Fruit fly (Drosophila melanogaster) whole organism, embryonic: Measurements from ENCODE around the gene Ptx1.

Experiments used
- Abd-B ChIP-seq: fragments of 200-800 bp; sonication (Bioruptor generic); optimal IDR thresholded peaks from 2 replicates; lab custom pipeline; 2018; ENCODE audit warnings: missing biosample characterization, mild to moderate bottlenecking, missing genetic modification characterization, moderate library complexity
- Adf1 ChIP-seq: fragments of 200-800 bp; sonication (Bioruptor generic); IDR thresholded peaks from 2 replicates; pipeline ENCODE4 v1.3.6; 2022; ENCODE audit warnings: missing biosample characterization, missing genetic modification characterization
- Atf-2 ChIP-seq: fragments of 200-800 bp; sonication (Bioruptor generic); optimal IDR thresholded peaks from 2 replicates; lab custom pipeline; 2016; ENCODE audit warnings: missing biosample characterization, missing genetic modification characterization
- Bgb ChIP-seq: fragments of 200-800 bp; sonication (Bioruptor generic); IDR thresholded peaks from 2 replicates; pipeline ENCODE4 v1.3.6; 2022; ENCODE audit warnings: missing biosample characterization, missing genetic modification characterization; ENCODE audit not compliant: partially characterized antibody
- CG10267 ChIP-seq: fragments of 200-800 bp; sonication (Bioruptor generic); optimal IDR thresholded peaks from 2 replicates; lab custom pipeline; 2018; ENCODE audit warnings: missing biosample characterization, mild to moderate bottlenecking, missing genetic modification characterization, moderate library complexity
- CG10274 ChIP-seq: fragments of 200-800 bp; sonication (Bioruptor generic); optimal IDR thresholded peaks from 3 replicates; lab custom pipeline; 2017; ENCODE audit warnings: missing biosample characterization, mild to moderate bottlenecking, missing genetic modification characterization
- CG10321 ChIP-seq: fragments of 200-800 bp; sonication (Bioruptor generic); IDR thresholded peaks from 2 replicates; pipeline ENCODE4 v1.3.6; 2022; ENCODE audit warnings: missing biosample characterization, missing genetic modification characterization
- CG11456 ChIP-seq: fragments of 200-800 bp; sonication (Bioruptor generic); IDR thresholded peaks from 3 replicates; pipeline ENCODE4 v1.3.6; 2022; ENCODE audit warnings: missing biosample characterization, missing genetic modification characterization
- CG12942 ChIP-seq: fragments of 200-800 bp; sonication (Bioruptor generic); optimal IDR thresholded peaks from 3 replicates; lab custom pipeline; 2016; ENCODE audit warnings: missing biosample characterization, missing genetic modification characterization
- CG15011 ChIP-seq: fragments of 200-800 bp; sonication (Bioruptor generic); optimal IDR thresholded peaks from 3 replicates; lab custom pipeline; 2018; ENCODE audit warnings: missing biosample characterization, mild to moderate bottlenecking, missing genetic modification characterization
- CG16779 ChIP-seq: fragments of 200-800 bp; sonication (Bioruptor generic); IDR thresholded peaks from 2 replicates; pipeline ENCODE4 v1.3.6; 2022; ENCODE audit warnings: missing biosample characterization, missing genetic modification characterization
- CG17385 ChIP-seq: fragments of 200-800 bp; sonication (Bioruptor generic); optimal IDR thresholded peaks from 3 replicates; lab custom pipeline; 2018; ENCODE audit warnings: missing biosample characterization, mild to moderate bottlenecking, missing genetic modification characterization
- CG17802 ChIP-seq: fragments of 200-800 bp; sonication (Bioruptor generic); optimal IDR thresholded peaks from 2 replicates; lab custom pipeline; 2018; ENCODE audit warnings: missing biosample characterization, mild to moderate bottlenecking, missing genetic modification characterization, moderate library complexity
- CG17912 ChIP-seq: fragments of 200-800 bp; sonication (Bioruptor generic); optimal IDR thresholded peaks from 2 replicates; lab custom pipeline; 2018; ENCODE audit warnings: missing biosample characterization, mild to moderate bottlenecking, missing genetic modification characterization
- CG3065 ChIP-seq: fragments of 200-800 bp; sonication (Bioruptor generic); optimal IDR thresholded peaks from 2 replicates; lab custom pipeline; 2016; ENCODE audit warnings: missing biosample characterization, missing genetic modification characterization
- CG31441 ChIP-seq: fragments of 200-800 bp; sonication (Bioruptor generic); IDR thresholded peaks from 2 replicates; pipeline ENCODE4 v1.3.6; 2022; ENCODE audit warnings: missing biosample characterization, missing genetic modification characterization
- CG32767 ChIP-seq: fragments of 200-800 bp; sonication (Bioruptor generic); IDR thresholded peaks from 2 replicates; pipeline ENCODE4 v1.3.6; 2022; ENCODE audit warnings: missing biosample characterization, missing genetic modification characterization
- CG3407 ChIP-seq: fragments of 200-800 bp; sonication (Bioruptor generic); optimal IDR thresholded peaks from 2 replicates; lab custom pipeline; 2018; ENCODE audit warnings: missing biosample characterization, mild to moderate bottlenecking, missing genetic modification characterization
- CG34224 ChIP-seq: fragments of 200-800 bp; sonication (Bioruptor generic); IDR thresholded peaks from 3 replicates; pipeline ENCODE4 v1.3.6; 2022; ENCODE audit warnings: missing biosample characterization, missing genetic modification characterization; ENCODE audit not compliant: partially characterized antibody
- CG34422 ChIP-seq: fragments of 200-800 bp; sonication (Bioruptor generic); IDR thresholded peaks from 3 replicates; pipeline ENCODE4 v1.3.6; 2022; ENCODE audit warnings: missing biosample characterization, missing genetic modification characterization
- CG4617 ChIP-seq: fragments of 200-800 bp; sonication (Bioruptor generic); optimal IDR thresholded peaks from 3 replicates; lab custom pipeline; 2016; ENCODE audit warnings: missing biosample characterization, missing genetic modification characterization, borderline replicate concordance
- CG6683 ChIP-seq: fragments of 200-800 bp; sonication (Bioruptor generic); optimal IDR thresholded peaks from 2 replicates; lab custom pipeline; 2017; ENCODE audit warnings: missing biosample characterization, mild to moderate bottlenecking, missing genetic modification characterization, missing genetic modification reagents
- CG9797 ChIP-seq: fragments of 200-800 bp; sonication (Bioruptor generic); optimal IDR thresholded peaks from 3 replicates; lab custom pipeline; 2018; ENCODE audit warnings: missing biosample characterization, mild to moderate bottlenecking, missing genetic modification characterization
- Dfd ChIP-seq, 2 experiments: fragments of >200 bp; optimal IDR thresholded peaks; 2 replicates each; lab custom pipeline; 2017; ENCODE audit warnings: missing biosample characterization in 2 of 2, missing genetic modification characterization in 2 of 2
- Ets97D ChIP-seq: fragments of 200-800 bp; sonication (Bioruptor generic); optimal IDR thresholded peaks from 3 replicates; lab custom pipeline; 2016; ENCODE audit warnings: missing biosample characterization, missing genetic modification characterization
- Fer1 ChIP-seq: fragments of 200-800 bp; sonication (Bioruptor generic); optimal IDR thresholded peaks from 2 replicates; lab custom pipeline; 2017; ENCODE audit warnings: missing biosample characterization, mild to moderate bottlenecking, missing genetic modification characterization
- Hand ChIP-seq: fragments of 200-800 bp; sonication (Bioruptor generic); optimal IDR thresholded peaks from 2 replicates; lab custom pipeline; 2017; ENCODE audit warnings: mild to moderate bottlenecking, missing biosample characterization, missing genetic modification reagents, missing genetic modification characterization
- MBD-R2 ChIP-seq: fragments of 200-800 bp; sonication (Bioruptor generic); IDR thresholded peaks from 2 replicates; pipeline ENCODE4 v1.3.6; 2022; ENCODE audit warnings: missing biosample characterization, missing genetic modification characterization
- NC2α ChIP-seq: fragments of 200-800 bp; sonication (Bioruptor generic); optimal IDR thresholded peaks from 2 replicates; lab custom pipeline; 2016; ENCODE audit warnings: missing biosample characterization, missing genetic modification characterization
- Taf1 ChIP-seq: fragments of 200-800 bp; sonication (Bioruptor generic); IDR thresholded peaks from 2 replicates; pipeline ENCODE4 v1.3.6; 2022; ENCODE audit warnings: missing biosample characterization, missing genetic modification characterization
- bbx ChIP-seq: fragments of 200-800 bp; sonication (Bioruptor generic); IDR thresholded peaks from 2 replicates; pipeline ENCODE4 v1.3.6; 2022; ENCODE audit warnings: missing biosample characterization, missing genetic modification characterization; ENCODE audit not compliant: partially characterized antibody
- br ChIP-seq: fragments of >200 bp; optimal IDR thresholded peaks from 2 replicates; lab custom pipeline; 2017
- btn ChIP-seq: fragments of 200-800 bp; sonication (Bioruptor generic); optimal IDR thresholded peaks from 2 replicates; lab custom pipeline; 2016; ENCODE audit warnings: missing biosample characterization, missing genetic modification characterization
- caup ChIP-seq: fragments of 200-800 bp; sonication (Bioruptor generic); optimal IDR thresholded peaks from 3 replicates; lab custom pipeline; 2017; ENCODE audit warnings: missing biosample characterization, mild to moderate bottlenecking, missing genetic modification characterization, moderate library complexity; ENCODE audit not compliant: severe bottlenecking
- dan ChIP-seq: fragments of 200-800 bp; sonication (Bioruptor generic); IDR thresholded peaks from 2 replicates; pipeline ENCODE4 v1.3.6; 2022; ENCODE audit warnings: missing biosample characterization, missing genetic modification characterization
- dimm ChIP-seq: fragments of 200-800 bp; sonication (Bioruptor generic); IDR thresholded peaks from 2 replicates; pipeline ENCODE4 v1.3.6; 2022; ENCODE audit warnings: missing biosample characterization, missing genetic modification characterization
- dmrt99B ChIP-seq: fragments of 200-800 bp; sonication (Bioruptor generic); optimal IDR thresholded peaks from 2 replicates; lab custom pipeline; 2018; ENCODE audit warnings: missing biosample characterization, mild to moderate bottlenecking, missing genetic modification characterization, moderate library complexity
- gro ChIP-seq: fragments of 200-800 bp; sonication (Bioruptor generic); optimal IDR thresholded peaks from 2 replicates; lab custom pipeline; 2016; ENCODE audit warnings: missing biosample characterization, missing genetic modification characterization
- gsb ChIP-seq: fragments of 200-800 bp; sonication (Bioruptor generic); IDR thresholded peaks from 2 replicates; pipeline ENCODE4 v1.3.6; 2022; ENCODE audit warnings: missing biosample characterization, missing genetic modification characterization
- inv ChIP-seq: fragments of 200-800 bp; sonication (Bioruptor generic); IDR thresholded peaks from 2 replicates; pipeline ENCODE4 v1.3.6; 2022; ENCODE audit warnings: missing biosample characterization, missing genetic modification characterization; ENCODE audit not compliant: partially characterized antibody
- lmd ChIP-seq: fragments of 200-800 bp; sonication (Bioruptor generic); IDR thresholded peaks from 2 replicates; pipeline ENCODE4 v1.3.6; 2022; ENCODE audit warnings: missing biosample characterization, missing genetic modification characterization
- mirr ChIP-seq: fragments of 200-800 bp; sonication (Bioruptor generic); optimal IDR thresholded peaks from 3 replicates; lab custom pipeline; 2018; ENCODE audit warnings: missing biosample characterization, mild to moderate bottlenecking, missing genetic modification characterization
- peb ChIP-seq: fragments of 200-800 bp; sonication (Bioruptor generic); IDR thresholded peaks from 2 replicates; pipeline ENCODE4 v1.3.6; 2022; ENCODE audit warnings: missing biosample characterization, missing genetic modification characterization
- row ChIP-seq: fragments of 200-800 bp; sonication (Bioruptor generic); IDR thresholded peaks from 3 replicates; pipeline ENCODE4 v1.3.6; 2022; ENCODE audit warnings: missing biosample characterization, missing genetic modification characterization
- sima ChIP-seq: fragments of 200-800 bp; sonication (Bioruptor generic); optimal IDR thresholded peaks from 2 replicates; lab custom pipeline; 2016; ENCODE audit warnings: missing biosample characterization, missing genetic modification characterization
- tgo ChIP-seq: fragments of 200-800 bp; sonication (Bioruptor generic); IDR thresholded peaks from 3 replicates; pipeline ENCODE4 v1.3.6; 2022; ENCODE audit warnings: missing biosample characterization, missing genetic modification characterization
- tio ChIP-seq: fragments of 200-800 bp; sonication (Bioruptor generic); optimal IDR thresholded peaks from 2 replicates; lab custom pipeline; 2017; ENCODE audit warnings: missing biosample characterization, missing genetic modification characterization, inconsistent platforms
- vvl ChIP-seq: fragments of 200-800 bp; sonication (Bioruptor generic); IDR thresholded peaks from 2 replicates; pipeline ENCODE4 v1.3.6; 2022; ENCODE audit warnings: missing biosample characterization, missing genetic modification characterization
- zen2 ChIP-seq: fragments of 200-800 bp; sonication (Bioruptor generic); IDR thresholded peaks from 3 replicates; pipeline ENCODE4 v1.3.6; 2022; ENCODE audit warnings: missing biosample characterization, missing genetic modification characterization; ENCODE audit not compliant: partially characterized antibody
- zfh2 ChIP-seq: fragments of 200-800 bp; sonication (Bioruptor generic); optimal IDR thresholded peaks from 2 replicates; lab custom pipeline; 2016; ENCODE audit warnings: missing biosample characterization, missing genetic modification characterization

Ptx1 gene

dm6 chr3R:30888550-30889259 is 23.8 kb upstream of the Ptx1 start, which contains the start of gene Sap-r (continued):
- TF ChIP-seq CG6683 (GFP tag; lab: Kevin White, UChicago), result no peak
- TF ChIP-seq Abd-B, result peak; percentile 87
- TF ChIP-seq CG34422, result 0 out of 3 replicates have a peak, but pooled peaks have one; percentile 12
- TF ChIP-seq CG10267 (tag; lab: Kevin White, UChicago), result peak; percentile 59
- TF ChIP-seq Fer1 (GFP tag; lab: Kevin White, UChicago), result peak; percentile 50
- no peak for TF ChIP-seq CG12942
- TF ChIP-seq dmrt99B (tag; lab: Kevin White, UChicago), result no peak
- peak; percentile 77; the same call in 1 of the 2 replicates for TF ChIP-seq inv (GFP tag; lab: Robert Waterston, UW)
- no peak for TF ChIP-seq Taf1 (GFP tag; lab: Robert Waterston, UW)
- TF ChIP-seq gro (GFP tag; lab: Kevin White, UChicago), result peak; percentile 82
- no peak for TF ChIP-seq tio (GFP tag; lab: Kevin White, UChicago)
- no peak for TF ChIP-seq CG3407 (GFP tag; lab: Kevin White, UChicago)
- no peak for TF ChIP-seq Dfd (GFP tag; optimal IDR thresholded peaks at IDR 0.05; lab: Kevin White, UChicago)
- no peak for TF ChIP-seq Adf1 (GFP tag; lab: Robert Waterston, UW)
- peak; percentile 22 for TF ChIP-seq zfh2 (GFP tag; lab: Kevin White, UChicago)
- peak; percentile 64; the same call in 2 of the 3 replicates for TF ChIP-seq zen2
- no peak for TF ChIP-seq NC2α
- no peak for TF ChIP-seq CG11456 (GFP tag; lab: Robert Waterston, UW)
- no peak for TF ChIP-seq dan (GFP tag; lab: Robert Waterston, UW)
- TF ChIP-seq gsb (GFP tag; lab: Robert Waterston, UW), result no peak
- TF ChIP-seq tgo (GFP tag; lab: Robert Waterston, UW), result no peak
- TF ChIP-seq bbx (GFP tag; lab: Robert Waterston, UW), result peak; percentile 80
- TF ChIP-seq MBD-R2, result peak; percentile 52
- TF ChIP-seq CG31441 (GFP tag; lab: Robert Waterston, UW), result no peak; the same call in 1 of the 2 replicates
- peak; percentile 89 for TF ChIP-seq Bgb (GFP tag; lab: Robert Waterston, UW)
- TF ChIP-seq vvl (GFP tag; lab: Robert Waterston, UW), result peak; percentile 49
- TF ChIP-seq br (lab: Kevin White, UChicago), result no peak
- TF ChIP-seq caup, result no peak
- peak; percentile 97 for TF ChIP-seq CG9797 (GFP tag; lab: Kevin White, UChicago)
- TF ChIP-seq CG16779 (GFP tag; lab: Robert Waterston, UW), result no peak
- TF ChIP-seq mirr, result no peak
- TF ChIP-seq Ets97D, result peak; percentile 89
- no peak for TF ChIP-seq CG17385
- TF ChIP-seq CG10321 (GFP tag; lab: Robert Waterston, UW), result no peak
- TF ChIP-seq Hand, result no peak
- no peak for TF ChIP-seq Atf-2 (GFP tag; lab: Kevin White, UChicago)
- TF ChIP-seq CG32767 (GFP tag; lab: Robert Waterston, UW), result no peak
- TF ChIP-seq CG3065, result peak; percentile 15
- peak; percentile 75 for TF ChIP-seq CG34224
- no peak for TF ChIP-seq CG15011 (GFP tag; lab: Kevin White, UChicago)
- TF ChIP-seq dimm (GFP tag; lab: Robert Waterston, UW), result no peak
- peak; percentile 31; the same call in 1 of the 3 replicates for TF ChIP-seq row (GFP tag; lab: Robert Waterston, UW)
- TF ChIP-seq lmd, result no peak
- TF ChIP-seq CG10274 (GFP tag; lab: Kevin White, UChicago), result no peak
- no peak for TF ChIP-seq CG17802 (tag; lab: Kevin White, UChicago)
- TF ChIP-seq btn (GFP tag; lab: Kevin White, UChicago), result no peak
- TF ChIP-seq CG4617 (GFP tag; lab: Kevin White, UChicago), result peak; percentile 82
- no peak for TF ChIP-seq sima
- TF ChIP-seq peb (GFP tag; lab: Robert Waterston, UW), result no peak
- TF ChIP-seq CG17912, result peak; percentile 58
